Worm (Caenorhabditis elegans): Measurements from ENCODE around the gene C06A1.6.

The C06A1.6 gene

ce11 chrII:10527649-10528134, 36.8 kb downstream of the C06A1.6 start, which contains the start of gene mab-10 (continued):
- TF ChIP-seq hsf-1 (GFP tag; IDR thresholded peaks at IDR 0.05) (no peak), bed-2 (GFP tag; IDR thresholded peaks at IDR 0.05) (no peak), F57A8.1 (GFP tag; optimal IDR thresholded peaks at IDR 0.05) (no peak), bed-1 (GFP tag; IDR thresholded peaks at IDR 0.05) (no peak), dpff-1 (tag; optimal IDR thresholded peaks at IDR 0.05) (no peak), lsl-1 (GFP tag; optimal IDR thresholded peaks at IDR 0.05) (no peak), ceh-100 (GFP tag; IDR thresholded peaks at IDR 0.05) (0 out of 2 replicates have a peak, but pooled peaks have one; percentile 35), dpl-1 (GFP tag; optimal IDR thresholded peaks at IDR 0.05) (no peak), ztf-26 (tag; optimal IDR thresholded peaks at IDR 0.05) (peak; percentile 64), ceh-58 (GFP tag; IDR thresholded peaks at IDR 0.05) (no peak), attf-6 (GFP tag; IDR thresholded peaks at IDR 0.05) (no peak), athp-1 (tag; optimal IDR thresholded peaks at IDR 0.05) (peak; percentile 30), lag-1 (GFP tag; IDR thresholded peaks at IDR 0.05) (no peak), aptf-2 (GFP tag; conservative IDR thresholded peaks at IDR 0.05) (no peak), ama-1 (optimal IDR thresholded peaks at IDR 0.05) (no peak), ama-1 (GFP tag; optimal IDR thresholded peaks at IDR 0.05) (no peak), egrh-3 (GFP tag; IDR thresholded peaks at IDR 0.05) (peak; percentile 92), attf-5 (GFP tag; optimal IDR thresholded peaks at IDR 0.05) (peak; percentile 43), F39B2.1 (GFP tag; IDR thresholded peaks at IDR 0.05) (no peak), snpc-1.1 (tag; optimal IDR thresholded peaks at IDR 0.05; ENCODE audit: insufficient read depth) (no peak), hrde-1 (tag; optimal IDR thresholded peaks at IDR 0.05; ENCODE audit: borderline replicate concordance) (no peak), Y67H2A.10 (GFP tag; conservative IDR thresholded peaks at IDR 0.05) (no peak), nfya-1 (tag; optimal IDR thresholded peaks at IDR 0.05; ENCODE audit: borderline replicate concordance, insufficient read depth) (no peak), chd-7 (tag; optimal IDR thresholded peaks at IDR 0.05) (peak; percentile 50), egl-44 (GFP tag; IDR thresholded peaks at IDR 0.05) (no peak), rpc-1 (optimal IDR thresholded peaks at IDR 0.05) (no peak), rpc-1 (tag; optimal IDR thresholded peaks at IDR 0.05) (no peak), die-1 (tag; optimal IDR thresholded peaks at IDR 0.05) (peak; percentile 29), B0261.1 (tag; optimal IDR thresholded peaks at IDR 0.05) (no peak), Y95B8A.8 (GFP tag; IDR thresholded peaks at IDR 0.05) (no peak), attf-3 (GFP tag; conservative IDR thresholded peaks at IDR 0.05) (no peak), ceh-91 (GFP tag; IDR thresholded peaks at IDR 0.05) (no peak), ztf-3 (GFP tag; optimal IDR thresholded peaks at IDR 0.05) (no peak)

ce11 chrII:10525134-10525533, 39.3 kb downstream of the C06A1.6 start:
- TF ChIP-seq ceh-27 (GFP tag; optimal IDR thresholded peaks at IDR 0.05) (no peak), B0035.1 (tag; optimal IDR thresholded peaks at IDR 0.05) (no peak), F37B4.10 (GFP tag; IDR thresholded peaks at IDR 0.05) (no peak), F39B2.1 (GFP tag; IDR thresholded peaks at IDR 0.05) (no peak), Y79H2A.3 (GFP tag; conservative IDR thresholded peaks at IDR 0.05) (no peak), unc-62 (GFP tag; optimal IDR thresholded peaks at IDR 0.05) (no peak)

- no peak for TF ChIP-seq nhr-80 (tag; optimal IDR thresholded peaks at IDR 0.05)
- no peak for TF ChIP-seq rec-8 (tag; optimal IDR thresholded peaks at IDR 0.05)
- no peak for TF ChIP-seq sdz-38 (tag; optimal IDR thresholded peaks at IDR 0.05)
- TF ChIP-seq B0019.2 (GFP tag; conservative IDR thresholded peaks at IDR 0.05): no peak
- TF ChIP-seq hlh-12 (tag; optimal IDR thresholded peaks at IDR 0.05): no peak
- TF ChIP-seq ztf-22 (GFP tag; optimal IDR thresholded peaks at IDR 0.05): no peak
- TF ChIP-seq F49E8.2 (tag; optimal IDR thresholded peaks at IDR 0.05; ENCODE audit: insufficient read depth): no peak
- no peak for TF ChIP-seq egrh-3 (GFP tag; IDR thresholded peaks at IDR 0.05)
- no peak for TF ChIP-seq Y56A3A.18 (GFP tag; IDR thresholded peaks at IDR 0.05)
- TF ChIP-seq ceh-100 (GFP tag; IDR thresholded peaks at IDR 0.05): no peak
- no peak for TF ChIP-seq nfya-2 (GFP tag; IDR thresholded peaks at IDR 0.05)
- no peak for TF ChIP-seq K12H6.12 (tag; optimal IDR thresholded peaks at IDR 0.05)
Measured at ce11 chrII:10524374-10524773, 40.1 kb downstream of the C06A1.6 start, which contains the start of gene F59B10.6. F59B10.6 (minus strand) TSS chrII:10524474.

All from whole organism, young adult.